Fruit fly (Drosophila melanogaster) whole organism, wandering third instar larva: ENCODE results near the gene nAChRalpha2.

Experiments used
- Hnf4 ChIP-seq: fragments of 200-800 bp; sonication (Bioruptor generic); optimal IDR thresholded peaks from 2 replicates; lab custom pipeline; 2016; ENCODE audit warnings: missing biosample characterization, mild to moderate bottlenecking, missing genetic modification characterization
- Hr83 ChIP-seq: fragments of 200-300 bp; sonication (Bioruptor generic); optimal IDR thresholded peaks from 2 replicates; lab custom pipeline; 2016; ENCODE audit warnings: missing biosample characterization, mild to moderate bottlenecking, missing genetic modification characterization, moderate library complexity; ENCODE audit not compliant: poor library complexity, severe bottlenecking
- psq ChIP-seq: fragments of 200-800 bp; sonication (Bioruptor generic); optimal IDR thresholded peaks from 3 replicates; lab custom pipeline; 2017; ENCODE audit warnings: missing biosample characterization, mild to moderate bottlenecking, missing genetic modification characterization, moderate library complexity
- usp ChIP-seq: fragments of >200 bp; optimal IDR thresholded peaks from 2 replicates; lab custom pipeline; 2017; ENCODE audit warnings: missing biosample characterization, missing genetic modification characterization

DNA sequence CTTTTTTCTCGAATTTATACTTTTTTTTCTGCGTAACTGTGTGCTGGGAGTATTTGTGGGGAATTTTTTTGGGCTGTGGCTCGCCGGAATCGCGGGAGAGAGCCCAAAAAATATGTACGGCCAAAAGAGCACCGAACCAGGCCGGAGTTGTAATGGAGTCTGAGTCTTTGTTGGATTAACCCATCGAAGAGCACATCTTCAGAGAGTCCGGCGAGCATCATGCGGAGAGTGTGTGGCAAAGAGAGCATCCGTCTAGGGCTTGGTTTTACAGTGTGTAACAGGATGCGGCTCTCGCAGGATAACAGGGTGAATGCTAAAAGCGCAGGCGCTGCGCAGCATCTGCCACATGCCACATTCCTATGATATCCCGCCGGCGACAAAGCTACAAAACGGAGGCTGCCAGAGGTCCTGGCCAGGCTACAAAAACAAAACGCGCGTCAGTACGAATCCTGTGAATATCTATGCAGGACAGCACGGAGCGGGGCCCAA is at the start of gene nAChRalpha2:
- TF ChIP-seq usp (GFP tag; lab: Kevin White, UChicago) (no peak), psq (GFP tag; lab: Kevin White, UChicago) (no peak), Hr83 (GFP tag; lab: Kevin White, UChicago) (no peak), Hnf4 (GFP tag; lab: Kevin White, UChicago) (no peak)
